Worm (Caenorhabditis elegans): ENCODE measurements around the gene F36F12.7.

The F36F12.7 gene

ce11 chrV:2109295-2109694 is 10.2 kb downstream of the F36F12.7 start, which contains the start of gene ckb-4:
ckb-4 (minus strand) TSS chrV:2109434.
- TF ChIP-seq ama-1 (optimal IDR thresholded peaks at IDR 0.05) (no peak), ama-1 (GFP tag; optimal IDR thresholded peaks at IDR 0.05) (no peak), pha-4 (tag; optimal IDR thresholded peaks at IDR 0.05) (no peak), ccch-3 (GFP tag; optimal IDR thresholded peaks at IDR 0.05) (no peak), C17E4.6 (GFP tag; IDR thresholded peaks at IDR 0.05) (no peak), hmg-20 (GFP tag; IDR thresholded peaks at IDR 0.05) (no peak), Y79H2A.3 (GFP tag; conservative IDR thresholded peaks at IDR 0.05) (no peak), nhr-80 (tag; optimal IDR thresholded peaks at IDR 0.05) (peak; percentile 22)

ce11 chrV:2110368-2110767 is 11.2 kb downstream of the F36F12.7 start, which contains the start of gene F22F7.3:
F22F7.3 (plus strand) TSS chrV:2110668.
- TF ChIP-seq Y67H2A.10 (GFP tag; conservative IDR thresholded peaks at IDR 0.05) (no peak), rcor-1 (GFP tag; IDR thresholded peaks at IDR 0.05) (no peak), lir-1 (GFP tag; conservative IDR thresholded peaks at IDR 0.05) (no peak), rpc-1 (optimal IDR thresholded peaks at IDR 0.05) (no peak), rpc-1 (tag; optimal IDR thresholded peaks at IDR 0.05) (no peak), snpc-1.1 (tag; optimal IDR thresholded peaks at IDR 0.05; ENCODE audit: insufficient read depth) (no peak), lag-1 (GFP tag; IDR thresholded peaks at IDR 0.05) (no peak), nfya-2 (GFP tag; IDR thresholded peaks at IDR 0.05) (no peak)

ce11 chrV:2118574-2118973 is 19.4 kb downstream of the F36F12.7 start, which contains the start of gene bgnt-1.2:
bgnt-1.2 (minus strand) TSS chrV:2118674.
- TF ChIP-seq fkh-3 (tag; optimal IDR thresholded peaks at IDR 0.05) = no peak
- TF ChIP-seq F57C9.4 (tag; optimal IDR thresholded peaks at IDR 0.05) = no peak
- no peak for TF ChIP-seq efl-1 (GFP tag; optimal IDR thresholded peaks at IDR 0.05)
- TF ChIP-seq cebp-1 (GFP tag; IDR thresholded peaks at IDR 0.05) = no peak
- no peak for TF ChIP-seq cebp-1 (tag; optimal IDR thresholded peaks at IDR 0.05)

ce11 chrV:2119529-2119928 is 20.4 kb downstream of the F36F12.7 start, which contains the start of gene F22F7.11:
F22F7.11 (plus strand) TSS chrV:2119829.
- TF ChIP-seq snpc-1.3 (tag; optimal IDR thresholded peaks at IDR 0.05; ENCODE audit: insufficient read depth) (no peak), lin-54 (GFP tag; optimal IDR thresholded peaks at IDR 0.05) (no peak), ztf-22 (GFP tag; optimal IDR thresholded peaks at IDR 0.05) (no peak), sea-2 (GFP tag; IDR thresholded peaks at IDR 0.05) (no peak), die-1 (tag; optimal IDR thresholded peaks at IDR 0.05) (no peak), ceh-100 (GFP tag; IDR thresholded peaks at IDR 0.05) (no peak), hmg-1.2 (GFP tag; IDR thresholded peaks at IDR 0.05) (no peak), egl-44 (GFP tag; IDR thresholded peaks at IDR 0.05) (no peak), mes-4 (tag; optimal IDR thresholded peaks at IDR 0.05) (no peak), pha-4 (tag; optimal IDR thresholded peaks at IDR 0.05) (no peak), K11D2.4 (GFP tag; IDR thresholded peaks at IDR 0.05) (no peak), ztf-3 (GFP tag; optimal IDR thresholded peaks at IDR 0.05) (no peak), F57A8.1 (GFP tag; optimal IDR thresholded peaks at IDR 0.05) (no peak), snpc-3.4 (tag; optimal IDR thresholded peaks at IDR 0.05) (no peak), bed-1 (GFP tag; IDR thresholded peaks at IDR 0.05) (no peak), F33H1.4 (GFP tag; IDR thresholded peaks at IDR 0.05) (no peak), Y67H2A.10 (GFP tag; conservative IDR thresholded peaks at IDR 0.05) (no peak)

Data from whole organism, young adult.